Fruit fly (Drosophila melanogaster): ENCODE measurements around the gene CG31468.

dm6 chr3R:23685955-23686354, 14.2 kb downstream of the CG31468 start, which contains the start of gene SPE:
- no peak for TF ChIP-seq brk (GFP tag; optimal IDR thresholded peaks at IDR 0.05)
- TF ChIP-seq HLH106 (tag; optimal IDR thresholded peaks at IDR 0.05): no peak
- TF ChIP-seq Dfd (GFP tag; optimal IDR thresholded peaks at IDR 0.05): no peak
- TF ChIP-seq CrebA (GFP tag; optimal IDR thresholded peaks at IDR 0.05; ENCODE audit: borderline replicate concordance): no peak
